Fruit fly (Drosophila melanogaster): ENCODE results near the gene CG14507.

The CG14507 gene

dm6 chr3R:29228745-29229448 is 1.4 kb upstream of the CG14507 start, which contains the start of gene Usp1:
Gene Usp1 (plus strand): TSS chr3R:29229161.
- peak; percentile 9 for TF ChIP-seq pan (optimal IDR thresholded peaks at IDR 0.05)
- no peak for TF ChIP-seq psq (optimal IDR thresholded peaks at IDR 0.05)
- TF ChIP-seq usp (GFP tag; optimal IDR thresholded peaks at IDR 0.05) = no peak

dm6 chr3R:29222891-29223842 is 4.4 kb downstream of the CG14507 start, which contains the start of the genes Cisd2 and Brd8:
Gene Cisd2 (minus strand): TSS chr3R:29223428.
Gene Brd8 (plus strand): TSS chr3R:29223485.
- TF ChIP-seq psq (optimal IDR thresholded peaks at IDR 0.05) (no peak), pan (optimal IDR thresholded peaks at IDR 0.05) (no peak), CG8478 (optimal IDR thresholded peaks at IDR 0.05) (no peak), usp (GFP tag; optimal IDR thresholded peaks at IDR 0.05) (no peak), Dll (optimal IDR thresholded peaks at IDR 0.05) (no peak), EcR (GFP tag; optimal IDR thresholded peaks at IDR 0.05) (no peak)

- TF ChIP-seq CG8478 (optimal IDR thresholded peaks at IDR 0.05) (no peak), psq (optimal IDR thresholded peaks at IDR 0.05) (no peak), EcR (GFP tag; optimal IDR thresholded peaks at IDR 0.05) (no peak), pan (optimal IDR thresholded peaks at IDR 0.05) (no peak), usp (GFP tag; optimal IDR thresholded peaks at IDR 0.05) (no peak), Dll (optimal IDR thresholded peaks at IDR 0.05) (no peak)
Measured at dm6 chr3R:29221168-29221567, 6.4 kb downstream of the CG14507 start.

dm6 chr3R:29220585-29220984 is 6.9 kb downstream of the CG14507 start:
- TF ChIP-seq EcR (GFP tag; optimal IDR thresholded peaks at IDR 0.05) (no peak), pan (optimal IDR thresholded peaks at IDR 0.05) (no peak), Dll (optimal IDR thresholded peaks at IDR 0.05) (no peak), CG8478 (optimal IDR thresholded peaks at IDR 0.05) (no peak), psq (optimal IDR thresholded peaks at IDR 0.05) (no peak), usp (GFP tag; optimal IDR thresholded peaks at IDR 0.05) (no peak)

- TF ChIP-seq usp (GFP tag; optimal IDR thresholded peaks at IDR 0.05) (no peak), pan (optimal IDR thresholded peaks at IDR 0.05) (no peak), EcR (GFP tag; optimal IDR thresholded peaks at IDR 0.05) (no peak), psq (optimal IDR thresholded peaks at IDR 0.05) (no peak), Dll (optimal IDR thresholded peaks at IDR 0.05) (no peak), CG8478 (optimal IDR thresholded peaks at IDR 0.05) (no peak)
Measured at dm6 chr3R:29219948-29220347, 7.6 kb downstream of the CG14507 start, which contains the start of gene eEF1gamma. Gene eEF1gamma (plus strand): TSS chr3R:29220172.

- TF ChIP-seq EcR (GFP tag; optimal IDR thresholded peaks at IDR 0.05) (no peak), Dll (optimal IDR thresholded peaks at IDR 0.05) (no peak), pan (optimal IDR thresholded peaks at IDR 0.05) (no peak), usp (GFP tag; optimal IDR thresholded peaks at IDR 0.05) (no peak), CG8478 (optimal IDR thresholded peaks at IDR 0.05) (no peak), psq (optimal IDR thresholded peaks at IDR 0.05) (no peak)
Measured at dm6 chr3R:29218001-29218400, 9.5 kb downstream of the CG14507 start.

dm6 chr3R:29217309-29217708 is 10.2 kb downstream of the CG14507 start:
- TF ChIP-seq CG8478 (optimal IDR thresholded peaks at IDR 0.05) (no peak), usp (GFP tag; optimal IDR thresholded peaks at IDR 0.05) (no peak), psq (optimal IDR thresholded peaks at IDR 0.05) (no peak), EcR (GFP tag; optimal IDR thresholded peaks at IDR 0.05) (no peak), pan (optimal IDR thresholded peaks at IDR 0.05) (no peak), Dll (optimal IDR thresholded peaks at IDR 0.05) (no peak)

dm6 chr3R:29216484-29216863 is 11.1 kb downstream of the CG14507 start:
- TF ChIP-seq pan (optimal IDR thresholded peaks at IDR 0.05) = no peak
- no peak for TF ChIP-seq EcR (GFP tag; optimal IDR thresholded peaks at IDR 0.05)
- no peak for TF ChIP-seq psq (optimal IDR thresholded peaks at IDR 0.05)
- no peak for TF ChIP-seq Dll (optimal IDR thresholded peaks at IDR 0.05)
- no peak for TF ChIP-seq usp (GFP tag; optimal IDR thresholded peaks at IDR 0.05)

dm6 chr3R:29215652-29216483 is 11.7 kb downstream of the CG14507 start:
- no peak for TF ChIP-seq CG8478 (optimal IDR thresholded peaks at IDR 0.05)
- no peak for TF ChIP-seq psq (optimal IDR thresholded peaks at IDR 0.05)
- TF ChIP-seq EcR (GFP tag; optimal IDR thresholded peaks at IDR 0.05) = no peak
- no peak for TF ChIP-seq Dll (optimal IDR thresholded peaks at IDR 0.05)
- no peak for TF ChIP-seq pan (optimal IDR thresholded peaks at IDR 0.05)
- TF ChIP-seq usp (GFP tag; optimal IDR thresholded peaks at IDR 0.05) = no peak

- TF ChIP-seq pan (optimal IDR thresholded peaks at IDR 0.05) (no peak), CG8478 (optimal IDR thresholded peaks at IDR 0.05) (no peak), psq (optimal IDR thresholded peaks at IDR 0.05) (no peak), usp (GFP tag; optimal IDR thresholded peaks at IDR 0.05) (no peak), EcR (GFP tag; optimal IDR thresholded peaks at IDR 0.05) (no peak), Dll (optimal IDR thresholded peaks at IDR 0.05) (no peak)
Measured at dm6 chr3R:29214982-29215533, 12.5 kb downstream of the CG14507 start.

dm6 chr3R:29214262-29214661 is 13.3 kb downstream of the CG14507 start:
- TF ChIP-seq Dll (optimal IDR thresholded peaks at IDR 0.05) = peak; percentile 51
- peak in 1 of 2 experiments; percentile 90 for TF ChIP-seq EcR (GFP tag; optimal IDR thresholded peaks at IDR 0.05)
- no peak for TF ChIP-seq psq (optimal IDR thresholded peaks at IDR 0.05)

Measured in whole organism.